Worm (Caenorhabditis elegans) whole organism, L4 larva: Measurements from ENCODE around the gene brp-1.
A peak's percentile ranks its signal among the peaks of the same experiment; 100 is the strongest.

Source experiments
- aly-2 ChIP-seq: sonication (generic microtip); optimal IDR thresholded peaks from 2 replicates; lab custom pipeline; 2018; ENCODE audit warnings: missing biosample characterization, missing genetic modification characterization
- daf-12 ChIP-seq: fragments of 150-350 bp; optimal IDR thresholded peaks from 2 replicates; lab custom pipeline; 2014; ENCODE audit warnings: missing biosample characterization, missing genetic modification reagents, missing genetic modification characterization
- egl-43 ChIP-seq: fragments of 200-800 bp; sonication (Bioruptor generic); IDR thresholded peaks from 2 replicates; pipeline ENCODE4 v1.3.6; 2022; ENCODE audit warnings: missing genetic modification reagents, missing genetic modification characterization, missing compliant biosample characterization
- fos-1 ChIP-seq: fragments of 150-350 bp; optimal IDR thresholded peaks from 2 replicates; lab custom pipeline; 2014; ENCODE audit warnings: missing biosample characterization, missing genetic modification characterization
- hlh-11 ChIP-seq: fragments of 200-800 bp; sonication (Bioruptor generic); optimal IDR thresholded peaks from 2 replicates; lab custom pipeline; 2018; ENCODE audit warnings: mild to moderate bottlenecking, missing genetic modification characterization, missing compliant biosample characterization
- lim-7 ChIP-seq: fragments of 200-800 bp; sonication (Bioruptor generic); IDR thresholded peaks from 2 replicates; pipeline ENCODE4 v1.3.6; 2022; ENCODE audit warnings: missing genetic modification characterization, missing compliant biosample characterization
- lin-13 ChIP-seq: fragments of 150-350 bp; optimal IDR thresholded peaks from 2 replicates; lab custom pipeline; 2014; ENCODE audit warnings: missing biosample characterization, missing genetic modification reagents, missing genetic modification characterization
- nhr-41 ChIP-seq: fragments of 200-800 bp; sonication (Bioruptor generic); IDR thresholded peaks from 2 replicates; pipeline ENCODE4 v1.3.6; 2022; ENCODE audit warnings: missing genetic modification reagents, missing genetic modification characterization, missing compliant biosample characterization
- nhr-6 ChIP-seq: fragments of 150-350 bp; optimal IDR thresholded peaks from 2 replicates; lab custom pipeline; 2014; ENCODE audit warnings: missing biosample characterization, missing genetic modification characterization
- nhr-77 ChIP-seq: fragments of 150-350 bp; optimal IDR thresholded peaks from 2 replicates; lab custom pipeline; 2014; ENCODE audit warnings: missing biosample characterization, missing genetic modification characterization
- pha-4 ChIP-seq, 2 experiments: fragments of 150-350 bp in 1 of 2; fragments of 200-800 bp in 1 of 2; sonication (Bioruptor generic) in 1 of 2; IDR thresholded peaks in 1 of 2; optimal IDR thresholded peaks in 1 of 2; 2 replicates each; pipeline versions ENCODE4 v1.3.6 to Lab custom; 2014 to 2022; ENCODE audit warnings: missing genetic modification characterization in 2 of 2, missing genetic modification reagents in 2 of 2, missing biosample characterization in 1 of 2, missing compliant biosample characterization in 1 of 2
- snpc-4 ChIP-seq: fragments of 150-350 bp; optimal IDR thresholded peaks from 2 replicates; lab custom pipeline; 2014; ENCODE audit warnings: missing biosample characterization, missing genetic modification characterization
- unc-62 ChIP-seq, 3 experiments: fragments of 150-350 bp in 1 of 3; sonication (generic microtip); optimal IDR thresholded peaks in 2 of 3; peaks in 1 of 3; 1 replicate in 1 of 3; 2 replicates in 2 of 3; lab custom pipeline; 2014 to 2017; ENCODE audit warnings: missing biosample characterization in 3 of 3, missing genetic modification characterization in 3 of 3, missing genetic modification reagents in 3 of 3, missing genotype in 1 of 3
- zfp-3 ChIP-seq: fragments of 200-800 bp; sonication (Bioruptor generic); conservative IDR thresholded peaks from 2 replicates; pipeline ENCODE4 v1.3.6; 2022; ENCODE audit warnings: missing genetic modification reagents, missing genetic modification characterization, missing compliant biosample characterization

ce11 chrIII:12020074-12020602 is at the start of gene brp-1:
- TF ChIP-seq unc-62 (GFP tag; optimal IDR thresholded peaks at IDR 0.05 in 1 of 2; lab: Kevin White, UChicago): peak in 1 of 2 experiments; percentile 70
- no peak for TF ChIP-seq unc-62 (tag; optimal IDR thresholded peaks at IDR 0.05; lab: Kevin White, UChicago)
- no peak for TF ChIP-seq snpc-4 (tag; lab: Kevin White, UChicago)
- TF ChIP-seq zfp-3 (GFP tag; lab: Robert Waterston, UW): no peak
- TF ChIP-seq fos-1: no peak
- no peak for TF ChIP-seq nhr-77 (tag; lab: Kevin White, UChicago)
- TF ChIP-seq daf-12 (tag; lab: Kevin White, UChicago): no peak
- no peak for TF ChIP-seq nhr-6 (tag; lab: Kevin White, UChicago)
- TF ChIP-seq aly-2: no peak
- TF ChIP-seq pha-4 (GFP tag; IDR thresholded peaks at IDR 0.05; lab: Robert Waterston, UW): no peak
- TF ChIP-seq pha-4 (tag; optimal IDR thresholded peaks at IDR 0.05; lab: Kevin White, UChicago): no peak
- TF ChIP-seq lim-7 (GFP tag; lab: Robert Waterston, UW): no peak
- no peak for TF ChIP-seq egl-43 (GFP tag; lab: Robert Waterston, UW)
- TF ChIP-seq nhr-41 (GFP tag; lab: Robert Waterston, UW): no peak
- TF ChIP-seq hlh-11: no peak
- TF ChIP-seq lin-13 (GFP tag; lab: Kevin White, UChicago): no peak
